Worm (Caenorhabditis elegans) whole organism, late embryonic: Measurements from ENCODE around the gene bcl-7.

ENCODE experiments used
- ahr-1 ChIP-seq: sonication (generic microtip); optimal IDR thresholded peaks from 2 replicates; lab custom pipeline; 2016; ENCODE audit warnings: missing genetic modification characterization, missing compliant biosample characterization
- ama-1 ChIP-seq: fragments of 150-350 bp; optimal IDR thresholded peaks from 2 replicates; lab custom pipeline; 2014
- ceh-31 ChIP-seq: sonication (generic microtip); optimal IDR thresholded peaks from 2 replicates; lab custom pipeline; 2016; ENCODE audit warnings: missing genetic modification characterization, missing compliant biosample characterization
- ceh-48 ChIP-seq: sonication (generic microtip); optimal IDR thresholded peaks from 2 replicates; lab custom pipeline; 2016; ENCODE audit warnings: missing genetic modification characterization, inconsistent platforms, missing compliant biosample characterization
- ceh-6 ChIP-seq: fragments of 200-800 bp; sonication (Bioruptor generic); optimal IDR thresholded peaks from 2 replicates; lab custom pipeline; 2018; ENCODE audit warnings: mild to moderate bottlenecking, missing genetic modification characterization, missing compliant biosample characterization
- che-1 ChIP-seq: sonication (generic microtip); optimal IDR thresholded peaks from 2 replicates; lab custom pipeline; 2016; ENCODE audit warnings: mild to moderate bottlenecking, missing genetic modification characterization, missing compliant biosample characterization
- elt-2 ChIP-seq: sonication (generic microtip); optimal IDR thresholded peaks from 2 replicates; lab custom pipeline; 2016; ENCODE audit warnings: missing genetic modification reagents, missing genetic modification characterization, missing compliant biosample characterization
- elt-4 ChIP-seq: sonication (generic microtip); optimal IDR thresholded peaks from 2 replicates; lab custom pipeline; 2016; ENCODE audit warnings: missing genetic modification characterization, missing compliant biosample characterization
- fax-1 ChIP-seq: sonication (generic microtip); optimal IDR thresholded peaks from 2 replicates; lab custom pipeline; 2016; ENCODE audit warnings: missing genotype, missing genetic modification characterization, missing compliant biosample characterization
- fkh-6 ChIP-seq: sonication (generic microtip); optimal IDR thresholded peaks from 2 replicates; lab custom pipeline; 2016; ENCODE audit warnings: missing genetic modification characterization, missing compliant biosample characterization
- hlh-6 ChIP-seq: sonication (generic microtip); optimal IDR thresholded peaks from 2 replicates; lab custom pipeline; 2016; ENCODE audit warnings: missing genotype, missing genetic modification characterization, missing compliant biosample characterization
- lim-6 ChIP-seq: sonication (generic microtip); optimal IDR thresholded peaks from 2 replicates; lab custom pipeline; 2016; ENCODE audit warnings: missing genetic modification characterization, missing compliant biosample characterization
- nfya-1 ChIP-seq: sonication (generic microtip); optimal IDR thresholded peaks from 2 replicates; lab custom pipeline; 2017; ENCODE audit warnings: missing genetic modification characterization, mild to moderate bottlenecking, missing compliant biosample characterization, antibody characterized with exemption, moderate library complexity
- odd-2 ChIP-seq: sonication (generic microtip); optimal IDR thresholded peaks from 2 replicates; lab custom pipeline; 2017; ENCODE audit warnings: antibody characterized with exemption, mild to moderate bottlenecking, missing genetic modification characterization, missing compliant biosample characterization
- pat-9 ChIP-seq: fragments of 200-800 bp; sonication (Bioruptor generic); optimal IDR thresholded peaks from 2 replicates; lab custom pipeline; 2018; ENCODE audit warnings: mild to moderate bottlenecking, missing genetic modification characterization, moderate library complexity, missing compliant biosample characterization
- pax-1 ChIP-seq: fragments of 150-350 bp; optimal IDR thresholded peaks from 2 replicates; lab custom pipeline; 2014; ENCODE audit warnings: missing biosample characterization, missing genetic modification characterization
- pha-2 ChIP-seq: sonication (generic microtip); optimal IDR thresholded peaks from 2 replicates; lab custom pipeline; 2017; ENCODE audit warnings: mild to moderate bottlenecking, missing genetic modification characterization, missing compliant biosample characterization
- pqm-1 ChIP-seq: sonication (generic microtip); optimal IDR thresholded peaks from 2 replicates; lab custom pipeline; 2016; ENCODE audit warnings: missing genetic modification characterization, missing compliant biosample characterization
- pros-1 ChIP-seq: fragments of 150-350 bp; optimal IDR thresholded peaks from 2 replicates; lab custom pipeline; 2014; ENCODE audit warnings: missing biosample characterization, missing genetic modification reagents, missing genetic modification characterization
- ref-2 ChIP-seq: sonication (generic microtip); optimal IDR thresholded peaks from 2 replicates; lab custom pipeline; 2016; ENCODE audit warnings: missing genetic modification characterization, missing compliant biosample characterization
- sox-2 ChIP-seq: fragments of 200-800 bp; sonication (Bioruptor generic); IDR thresholded peaks from 2 replicates; pipeline ENCODE4 v1.3.6; 2022; ENCODE audit warnings: missing genetic modification reagents, missing genetic modification characterization, missing compliant biosample characterization
- tbx-2 ChIP-seq: sonication (generic microtip); optimal IDR thresholded peaks from 2 replicates; lab custom pipeline; 2016; ENCODE audit warnings: missing genetic modification characterization, missing compliant biosample characterization
- tbx-7 ChIP-seq: sonication (generic microtip); optimal IDR thresholded peaks from 2 replicates; lab custom pipeline; 2016; ENCODE audit warnings: missing genotype, missing genetic modification characterization, missing compliant biosample characterization
- unc-3 ChIP-seq, 2 experiments: fragments of 200-800 bp in 1 of 2; sonication (Bioruptor generic) in 1 of 2; sonication (generic microtip) in 1 of 2; conservative IDR thresholded peaks in 1 of 2; optimal IDR thresholded peaks in 1 of 2; 2 replicates each; pipeline versions ENCODE4 v1.3.6 to Lab custom; 2016 to 2022; ENCODE audit warnings: missing compliant biosample characterization in 2 of 2, missing genetic modification characterization in 2 of 2, missing genetic modification reagents in 1 of 2
- unc-42 ChIP-seq: sonication (generic microtip); optimal IDR thresholded peaks from 2 replicates; lab custom pipeline; 2016; ENCODE audit warnings: missing genotype, missing genetic modification characterization, missing compliant biosample characterization
- unc-55 ChIP-seq: sonication (generic microtip); optimal IDR thresholded peaks from 2 replicates; lab custom pipeline; 2017; ENCODE audit warnings: missing biosample characterization, missing genetic modification reagents, missing genetic modification characterization
- ztf-16 ChIP-seq: sonication (generic microtip); optimal IDR thresholded peaks from 2 replicates; lab custom pipeline; 2017; ENCODE audit warnings: missing genetic modification characterization, missing compliant biosample characterization

Gene bcl-7

DNA sequence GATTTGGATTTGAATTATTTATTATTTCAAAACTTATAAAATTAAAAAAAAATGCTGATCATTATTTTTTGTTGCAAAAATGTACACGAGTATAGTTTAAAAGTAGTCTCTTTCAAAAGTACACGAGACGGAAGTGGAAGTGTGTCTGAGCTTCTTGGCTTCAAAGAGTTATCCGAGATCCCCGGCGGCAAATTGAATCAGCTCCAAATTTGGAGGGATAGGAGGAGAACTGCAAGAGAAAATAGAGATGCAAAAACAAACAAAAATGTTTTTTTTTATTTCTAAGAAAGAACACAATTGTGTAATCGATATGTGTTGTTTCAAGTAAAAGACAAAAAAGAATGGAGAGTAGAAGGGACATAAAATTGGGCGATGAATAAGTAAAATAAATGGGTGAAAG, 23.3 kb upstream of the bcl-7 start:
- no peak for TF ChIP-seq tbx-2 (tag; lab: Kevin White, UChicago)
- TF ChIP-seq pqm-1 (tag; lab: Kevin White, UChicago), result no peak
- no peak for TF ChIP-seq hlh-6 (tag; lab: Kevin White, UChicago)
- no peak for TF ChIP-seq fkh-6 (tag; lab: Kevin White, UChicago)
- TF ChIP-seq unc-42, result peak; percentile 80
- TF ChIP-seq, all 69 proteins: peak for 1

ce11 chrIII:5906059-5906458, 19.8 kb upstream of the bcl-7 start, which contains the start of gene dpff-1:
dpff-1 (minus strand) TSS chrIII:5906346.
- no peak for TF ChIP-seq pax-1
- TF ChIP-seq pros-1 (tag; lab: Kevin White, UChicago), result no peak
- TF ChIP-seq ceh-48 (tag; lab: Kevin White, UChicago), result peak; percentile 85
- no peak for TF ChIP-seq tbx-7 (tag; lab: Kevin White, UChicago)
- no peak for TF ChIP-seq pqm-1 (tag; lab: Kevin White, UChicago)
- TF ChIP-seq, all 69 proteins: peak for 1

DNA sequence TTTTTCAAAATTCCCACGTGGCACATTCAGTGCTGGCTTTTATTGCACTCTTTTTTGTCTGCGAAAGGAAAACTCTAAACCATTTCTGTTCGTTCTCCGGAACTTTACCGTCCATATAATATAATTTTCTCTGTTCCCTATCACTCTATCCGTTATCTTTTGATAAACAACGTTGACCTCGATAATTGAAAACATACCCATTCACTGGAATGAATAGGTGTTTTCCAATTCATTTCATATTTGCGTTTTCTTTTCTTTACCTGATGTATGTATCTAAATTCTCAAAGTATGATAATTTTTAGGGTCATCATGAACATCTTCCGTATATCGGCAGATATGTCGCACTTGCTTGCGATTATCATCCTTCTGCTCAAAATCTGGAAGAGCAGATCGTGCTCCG, 19.1 kb upstream of the bcl-7 start, which contains the start of gene erd-2.2:
Gene erd-2.2 (plus strand): TSS at position 301 of the 400 bp plus-strand sequence.
- no peak for TF ChIP-seq ceh-6 (GFP tag; lab: Kevin White, UChicago)
- TF ChIP-seq che-1 (tag; lab: Kevin White, UChicago), result no peak
- no peak for TF ChIP-seq lim-6 (tag; lab: Kevin White, UChicago)
- no peak for TF ChIP-seq pat-9 (tag; lab: Kevin White, UChicago)

DNA sequence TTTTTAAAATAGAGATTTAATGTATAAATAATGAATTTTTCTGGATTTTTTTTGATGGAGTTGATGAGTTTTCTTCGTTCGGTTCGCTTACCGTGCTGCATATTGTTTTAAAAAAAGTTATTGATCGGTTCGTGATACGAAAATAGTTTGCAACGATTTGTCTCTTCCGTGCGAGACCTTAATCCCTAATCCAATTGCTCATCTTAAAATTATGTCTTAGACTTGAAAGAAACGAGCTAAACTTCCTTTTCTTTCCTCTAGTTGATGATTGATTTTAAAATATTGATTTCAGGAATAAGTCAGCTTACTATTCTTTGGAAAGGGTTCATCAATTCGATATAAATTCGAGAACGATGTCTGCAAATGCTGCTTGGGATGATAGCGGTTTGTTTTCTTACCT, 17.5 kb upstream of the bcl-7 start, which contains the start of gene C28H8.3:
Gene C28H8.3 (plus strand): TSS at position 293 of the 400 bp plus-strand sequence.
- no peak for TF ChIP-seq unc-55 (GFP tag; lab: Kevin White, UChicago)
- no peak for TF ChIP-seq elt-4 (tag; lab: Kevin White, UChicago)
- TF ChIP-seq ztf-16 (tag; lab: Kevin White, UChicago), result no peak
- TF ChIP-seq tbx-7 (tag; lab: Kevin White, UChicago), result no peak
- TF ChIP-seq pha-2 (tag; lab: Kevin White, UChicago), result no peak
- no peak for TF ChIP-seq ama-1 (lab: Kevin White, UChicago)
- no peak for TF ChIP-seq che-1 (tag; lab: Kevin White, UChicago)
- no peak for TF ChIP-seq sox-2
- no peak for TF ChIP-seq ref-2
- no peak for TF ChIP-seq unc-3 (GFP tag; conservative IDR thresholded peaks at IDR 0.05; lab: Robert Waterston, UW)
- TF ChIP-seq unc-3 (tag; optimal IDR thresholded peaks at IDR 0.05; lab: Kevin White, UChicago), result no peak
- TF ChIP-seq fkh-6 (tag; lab: Kevin White, UChicago), result no peak

DNA sequence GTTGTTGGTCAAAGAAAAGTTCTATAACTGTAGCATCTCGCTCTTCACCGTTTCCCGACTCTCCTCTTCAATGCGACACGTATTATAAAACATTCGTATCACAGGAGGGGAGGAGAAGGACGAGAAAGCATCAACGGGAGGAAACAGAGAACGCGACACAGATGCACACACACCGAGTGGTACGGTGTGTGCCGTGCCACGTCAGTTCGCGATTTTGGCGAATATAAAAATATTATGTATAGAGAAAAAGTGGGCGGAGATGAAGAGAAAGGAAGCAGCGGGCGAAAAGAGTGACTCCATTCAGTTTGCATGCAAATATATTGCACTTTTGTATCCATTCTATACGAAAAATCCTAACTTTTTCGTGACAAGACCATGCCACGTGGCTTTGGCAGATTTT, 11.2 kb upstream of the bcl-7 start:
- peak; percentile 55 for TF ChIP-seq nfya-1 (tag; lab: Kevin White, UChicago)
- TF ChIP-seq che-1 (tag; lab: Kevin White, UChicago), result no peak
- peak; percentile 5 for TF ChIP-seq elt-2 (tag; lab: Kevin White, UChicago)

DNA sequence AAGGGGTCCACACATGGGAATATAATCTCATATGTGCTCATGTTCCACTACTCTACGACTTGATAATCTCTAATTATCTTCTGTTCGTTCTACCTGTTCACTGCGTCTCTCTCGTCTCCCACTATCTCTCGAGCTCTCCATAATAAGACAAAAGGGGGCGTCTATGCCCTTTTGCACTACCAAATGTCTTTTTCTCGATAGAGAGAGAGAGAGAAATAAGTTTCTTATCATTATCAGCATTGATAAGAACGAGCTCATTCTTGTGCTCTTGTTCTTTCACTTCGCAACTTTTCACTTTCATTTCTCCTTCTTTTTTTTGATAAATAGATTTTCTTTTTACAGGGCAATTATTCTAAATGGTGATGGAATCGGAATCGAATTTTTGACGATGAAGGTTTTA, 10.0 kb upstream of the bcl-7 start:
- TF ChIP-seq elt-2 (tag; lab: Kevin White, UChicago) (peak; percentile 94), ahr-1 (tag; lab: Kevin White, UChicago) (no peak), odd-2 (tag; lab: Kevin White, UChicago) (no peak)

DNA sequence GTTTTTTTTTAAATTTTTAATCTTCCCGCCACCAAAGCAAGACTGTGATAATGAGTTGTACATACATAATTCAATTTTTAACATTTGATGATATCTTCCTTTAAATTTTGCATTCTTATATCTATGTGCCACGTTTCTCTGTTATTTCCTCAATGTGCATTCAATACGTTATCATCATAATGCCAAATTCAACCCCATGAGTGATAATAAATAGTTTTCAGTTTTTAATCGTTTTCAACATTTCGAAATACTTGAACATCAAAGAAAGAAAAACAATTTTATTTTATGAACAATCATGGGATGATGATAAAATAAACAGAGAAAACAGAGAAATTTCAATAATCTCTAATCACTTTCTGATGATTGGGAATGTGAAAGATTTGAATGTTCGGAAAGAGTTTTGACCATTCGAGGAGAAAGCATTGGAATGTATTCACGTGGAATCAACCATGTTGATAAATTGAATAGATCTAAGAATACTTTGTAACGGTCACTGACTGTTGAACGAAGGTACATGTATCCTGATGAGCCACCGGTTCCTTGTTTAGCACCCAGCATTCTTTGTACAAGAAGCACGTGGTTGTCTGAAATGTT, 8.4 kb upstream of the bcl-7 start:
- TF ChIP-seq ceh-31 (no peak), elt-2 (tag; lab: Kevin White, UChicago) (peak; percentile 23), fax-1 (tag; lab: Kevin White, UChicago) (no peak)
